Worm (Caenorhabditis elegans) whole organism, late embryonic: ENCODE data around the gene F28A12.3.

Source experiments
- K02D7.2 ChIP-seq: sonication (generic microtip); optimal IDR thresholded peaks from 2 replicates; lab custom pipeline; 2017; ENCODE audit warnings: mild to moderate bottlenecking, missing genetic modification characterization, missing compliant biosample characterization
- K09A11.1 ChIP-seq: sonication (generic microtip); optimal IDR thresholded peaks from 2 replicates; lab custom pipeline; 2017; ENCODE audit warnings: antibody characterized with exemption, mild to moderate bottlenecking, missing genetic modification characterization, missing compliant biosample characterization; ENCODE audit not compliant: insufficient read depth
- ahr-1 ChIP-seq: sonication (generic microtip); optimal IDR thresholded peaks from 2 replicates; lab custom pipeline; 2016; ENCODE audit warnings: missing genetic modification characterization, missing compliant biosample characterization
- ceh-14 ChIP-seq: sonication (generic microtip); optimal IDR thresholded peaks from 2 replicates; lab custom pipeline; 2016; ENCODE audit warnings: missing genotype, missing genetic modification characterization, missing compliant biosample characterization
- ceh-22 ChIP-seq: sonication (generic microtip); optimal IDR thresholded peaks from 2 replicates; lab custom pipeline; 2017; ENCODE audit warnings: missing biosample characterization, missing genetic modification characterization
- ceh-31 ChIP-seq: sonication (generic microtip); optimal IDR thresholded peaks from 2 replicates; lab custom pipeline; 2016; ENCODE audit warnings: missing genetic modification characterization, missing compliant biosample characterization
- ceh-34 ChIP-seq: sonication (generic microtip); optimal IDR thresholded peaks from 2 replicates; lab custom pipeline; 2016; ENCODE audit warnings: mild to moderate bottlenecking, missing genetic modification characterization, missing compliant biosample characterization
- ceh-45 ChIP-seq: fragments of 200-800 bp; sonication (Bioruptor generic); IDR thresholded peaks from 2 replicates; pipeline ENCODE4 v1.3.6; 2022; ENCODE audit warnings: missing genetic modification reagents, missing genetic modification characterization, missing compliant biosample characterization
- ceh-48 ChIP-seq: sonication (generic microtip); optimal IDR thresholded peaks from 2 replicates; lab custom pipeline; 2016; ENCODE audit warnings: missing genetic modification characterization, inconsistent platforms, missing compliant biosample characterization
- ceh-6 ChIP-seq: fragments of 200-800 bp; sonication (Bioruptor generic); optimal IDR thresholded peaks from 2 replicates; lab custom pipeline; 2018; ENCODE audit warnings: mild to moderate bottlenecking, missing genetic modification characterization, missing compliant biosample characterization
- che-1 ChIP-seq: sonication (generic microtip); optimal IDR thresholded peaks from 2 replicates; lab custom pipeline; 2016; ENCODE audit warnings: mild to moderate bottlenecking, missing genetic modification characterization, missing compliant biosample characterization
- dmd-4 ChIP-seq: sonication (generic microtip); optimal IDR thresholded peaks from 2 replicates; lab custom pipeline; 2016; ENCODE audit warnings: borderline replicate concordance, missing genetic modification characterization, missing compliant biosample characterization
- dve-1 ChIP-seq: sonication (generic microtip); optimal IDR thresholded peaks from 2 replicates; lab custom pipeline; 2017; ENCODE audit warnings: antibody characterized with exemption, mild to moderate bottlenecking, missing genetic modification characterization, missing compliant biosample characterization
- elt-2 ChIP-seq: sonication (generic microtip); optimal IDR thresholded peaks from 2 replicates; lab custom pipeline; 2016; ENCODE audit warnings: missing genetic modification reagents, missing genetic modification characterization, missing compliant biosample characterization
- fax-1 ChIP-seq: sonication (generic microtip); optimal IDR thresholded peaks from 2 replicates; lab custom pipeline; 2016; ENCODE audit warnings: missing genotype, missing genetic modification characterization, missing compliant biosample characterization
- fkh-10 ChIP-seq: fragments of 150-350 bp; optimal IDR thresholded peaks from 2 replicates; lab custom pipeline; 2014; ENCODE audit warnings: missing biosample characterization, missing genetic modification reagents, missing genetic modification characterization
- gmeb-2 ChIP-seq: sonication (generic microtip); optimal IDR thresholded peaks from 2 replicates; lab custom pipeline; 2016; ENCODE audit warnings: missing genetic modification characterization, inconsistent platforms, missing compliant biosample characterization
- hlh-30 ChIP-seq: sonication (generic microtip); optimal IDR thresholded peaks from 2 replicates; lab custom pipeline; 2017; ENCODE audit warnings: antibody characterized with exemption, missing genetic modification characterization, missing compliant biosample characterization; ENCODE audit not compliant: insufficient read depth
- hlh-6 ChIP-seq: sonication (generic microtip); optimal IDR thresholded peaks from 2 replicates; lab custom pipeline; 2016; ENCODE audit warnings: missing genotype, missing genetic modification characterization, missing compliant biosample characterization
- mec-3 ChIP-seq: sonication (generic microtip); optimal IDR thresholded peaks from 2 replicates; lab custom pipeline; 2016; ENCODE audit warnings: borderline replicate concordance, missing genetic modification characterization, missing compliant biosample characterization
- nhr-232 ChIP-seq: sonication (generic microtip); optimal IDR thresholded peaks from 2 replicates; lab custom pipeline; 2016; ENCODE audit warnings: missing genetic modification characterization, missing compliant biosample characterization
- pag-3 ChIP-seq: sonication (generic microtip); optimal IDR thresholded peaks from 2 replicates; lab custom pipeline; 2016; ENCODE audit warnings: missing compliant biosample characterization, missing genetic modification characterization, borderline replicate concordance
- pat-9 ChIP-seq: fragments of 200-800 bp; sonication (Bioruptor generic); optimal IDR thresholded peaks from 2 replicates; lab custom pipeline; 2018; ENCODE audit warnings: mild to moderate bottlenecking, missing genetic modification characterization, moderate library complexity, missing compliant biosample characterization
- pqm-1 ChIP-seq: sonication (generic microtip); optimal IDR thresholded peaks from 2 replicates; lab custom pipeline; 2016; ENCODE audit warnings: missing genetic modification characterization, missing compliant biosample characterization
- pros-1 ChIP-seq: fragments of 150-350 bp; optimal IDR thresholded peaks from 2 replicates; lab custom pipeline; 2014; ENCODE audit warnings: missing biosample characterization, missing genetic modification reagents, missing genetic modification characterization
- ref-2 ChIP-seq: sonication (generic microtip); optimal IDR thresholded peaks from 2 replicates; lab custom pipeline; 2016; ENCODE audit warnings: missing genetic modification characterization, missing compliant biosample characterization
- sox-2 ChIP-seq: fragments of 200-800 bp; sonication (Bioruptor generic); IDR thresholded peaks from 2 replicates; pipeline ENCODE4 v1.3.6; 2022; ENCODE audit warnings: missing genetic modification reagents, missing genetic modification characterization, missing compliant biosample characterization
- sox-4 ChIP-seq: sonication (generic microtip); optimal IDR thresholded peaks from 2 replicates; lab custom pipeline; 2017; ENCODE audit warnings: mild to moderate bottlenecking, missing genetic modification characterization, inconsistent platforms, missing compliant biosample characterization
- tbx-2 ChIP-seq: sonication (generic microtip); optimal IDR thresholded peaks from 2 replicates; lab custom pipeline; 2016; ENCODE audit warnings: missing genetic modification characterization, missing compliant biosample characterization
- unc-42 ChIP-seq: sonication (generic microtip); optimal IDR thresholded peaks from 2 replicates; lab custom pipeline; 2016; ENCODE audit warnings: missing genotype, missing genetic modification characterization, missing compliant biosample characterization
- unc-55 ChIP-seq: sonication (generic microtip); optimal IDR thresholded peaks from 2 replicates; lab custom pipeline; 2017; ENCODE audit warnings: missing biosample characterization, missing genetic modification reagents, missing genetic modification characterization
- zip-5 ChIP-seq: sonication (generic microtip); optimal IDR thresholded peaks from 2 replicates; lab custom pipeline; 2016; ENCODE audit warnings: missing genetic modification characterization, missing compliant biosample characterization
- ztf-16 ChIP-seq: sonication (generic microtip); optimal IDR thresholded peaks from 2 replicates; lab custom pipeline; 2017; ENCODE audit warnings: missing genetic modification characterization, missing compliant biosample characterization

Gene F28A12.3

ce11 chrV:8626406-8626805, 14.8 kb downstream of the F28A12.3 start:
- no peak for TF ChIP-seq sox-2
- TF ChIP-seq unc-55: peak; percentile 12

- TF ChIP-seq ahr-1 (no peak), unc-42 (tag; lab: Kevin White, UChicago) (peak; percentile 62), sox-4 (no peak), K02D7.2 (no peak), ceh-48 (tag; lab: Kevin White, UChicago) (no peak)
Observed at ce11 chrV:8623754-8624153, 17.4 kb downstream of the F28A12.3 start, which contains the start of gene F41E6.17. Gene F41E6.17 (plus strand): TSS chrV:8624101.

- no peak for TF ChIP-seq ceh-34 (tag; lab: Kevin White, UChicago)
- no peak for TF ChIP-seq K09A11.1 (tag; lab: Kevin White, UChicago)
- TF ChIP-seq pat-9: no peak
- no peak for TF ChIP-seq ztf-16 (tag; lab: Kevin White, UChicago)
- no peak for TF ChIP-seq K02D7.2
- no peak for TF ChIP-seq fkh-10 (GFP tag; lab: Kevin White, UChicago)
- TF ChIP-seq ceh-14: no peak
- no peak for TF ChIP-seq dmd-4 (tag; lab: Kevin White, UChicago)
- no peak for TF ChIP-seq pag-3 (tag; lab: Kevin White, UChicago)
- TF ChIP-seq ceh-31 (tag; lab: Kevin White, UChicago): no peak
- TF ChIP-seq mec-3: no peak
- no peak for TF ChIP-seq nhr-232 (tag; lab: Kevin White, UChicago)
- TF ChIP-seq pqm-1 (tag; lab: Kevin White, UChicago): no peak
- no peak for TF ChIP-seq ceh-48 (tag; lab: Kevin White, UChicago)
- no peak for TF ChIP-seq ceh-6 (GFP tag; lab: Kevin White, UChicago)
Observed at ce11 chrV:8622314-8622713, 18.9 kb downstream of the F28A12.3 start, which contains the start of gene F41E6.1. Gene F41E6.1 (plus strand): TSS chrV:8622614.

ce11 chrV:8621213-8621612, 20.0 kb downstream of the F28A12.3 start, which contains the start of gene idpc-2:
Gene idpc-2 (minus strand): TSS chrV:8621313.
- no peak for TF ChIP-seq fax-1 (tag; lab: Kevin White, UChicago)
- no peak for TF ChIP-seq tbx-2 (tag; lab: Kevin White, UChicago)
- TF ChIP-seq ref-2: no peak
- TF ChIP-seq dve-1: no peak
- TF ChIP-seq hlh-30: no peak
- TF ChIP-seq pros-1 (tag; lab: Kevin White, UChicago): no peak

- no peak for TF ChIP-seq nhr-232 (tag; lab: Kevin White, UChicago)
- TF ChIP-seq che-1 (tag; lab: Kevin White, UChicago): no peak
- TF ChIP-seq zip-5: no peak
- TF ChIP-seq pat-9: no peak
- TF ChIP-seq ceh-45 (GFP tag; lab: Robert Waterston, UW): no peak
Observed at ce11 chrV:8618738-8619137, 22.4 kb downstream of the F28A12.3 start, which contains the start of gene grd-5. Gene grd-5 (plus strand): TSS chrV:8619032.

ce11 chrV:8615711-8616110, 25.5 kb downstream of the F28A12.3 start:
- no peak for TF ChIP-seq hlh-6 (tag; lab: Kevin White, UChicago)
- TF ChIP-seq K02D7.2: no peak
- no peak for TF ChIP-seq K09A11.1 (tag; lab: Kevin White, UChicago)
- no peak for TF ChIP-seq ztf-16 (tag; lab: Kevin White, UChicago)
- TF ChIP-seq ceh-22 (tag; lab: Kevin White, UChicago): no peak
- no peak for TF ChIP-seq unc-55
- no peak for TF ChIP-seq elt-2 (tag; lab: Kevin White, UChicago)
- no peak for TF ChIP-seq tbx-2 (tag; lab: Kevin White, UChicago)
- TF ChIP-seq gmeb-2 (tag; lab: Kevin White, UChicago): no peak
- TF ChIP-seq mec-3: no peak
- no peak for TF ChIP-seq ceh-45 (GFP tag; lab: Robert Waterston, UW)
